Fruit fly (Drosophila melanogaster) whole organism, embryonic: ENCODE results near the gene CG2321.

Experiments used
- CG12299 ChIP-seq: fragments of 200-800 bp; sonication (Bioruptor generic); optimal IDR thresholded peaks from 2 replicates; lab custom pipeline; 2018; ENCODE audit warnings: missing biosample characterization, mild to moderate bottlenecking, missing genetic modification characterization
- CG13624 ChIP-seq: fragments of 200-800 bp; sonication (Bioruptor generic); optimal IDR thresholded peaks from 2 replicates; lab custom pipeline; 2016; ENCODE audit warnings: missing biosample characterization, missing genetic modification characterization
- CG15011 ChIP-seq: fragments of 200-800 bp; sonication (Bioruptor generic); optimal IDR thresholded peaks from 3 replicates; lab custom pipeline; 2018; ENCODE audit warnings: missing biosample characterization, mild to moderate bottlenecking, missing genetic modification characterization
- ab ChIP-seq: fragments of 200-800 bp; sonication (Bioruptor generic); optimal IDR thresholded peaks from 2 replicates; lab custom pipeline; 2016; ENCODE audit warnings: missing biosample characterization, missing genetic modification characterization
- disco-r ChIP-seq: fragments of 200-800 bp; sonication (Bioruptor generic); optimal IDR thresholded peaks from 2 replicates; lab custom pipeline; 2016; ENCODE audit warnings: missing biosample characterization, missing genetic modification characterization
- dm ChIP-seq: fragments of 200-800 bp; sonication (Bioruptor generic); optimal IDR thresholded peaks from 3 replicates; lab custom pipeline; 2016; ENCODE audit warnings: missing biosample characterization, missing genetic modification characterization
- hb ChIP-seq: fragments of 200-800 bp; sonication (Bioruptor generic); IDR thresholded peaks from 3 replicates; pipeline ENCODE4 v1.3.6; 2022; ENCODE audit warnings: missing biosample characterization, missing genetic modification characterization; ENCODE audit not compliant: partially characterized antibody
- ind ChIP-seq: fragments of 200-800 bp; sonication (Bioruptor generic); optimal IDR thresholded peaks from 3 replicates; lab custom pipeline; 2016; ENCODE audit warnings: missing biosample characterization, missing genetic modification characterization
- lmd ChIP-seq: fragments of 200-800 bp; sonication (Bioruptor generic); IDR thresholded peaks from 2 replicates; pipeline ENCODE4 v1.3.6; 2022; ENCODE audit warnings: missing biosample characterization, missing genetic modification characterization
- psq ChIP-seq: fragments of 200-800 bp; sonication (Bioruptor generic); optimal IDR thresholded peaks from 2 replicates; lab custom pipeline; 2017; ENCODE audit warnings: missing biosample characterization, missing genetic modification characterization
- pzg ChIP-seq: fragments of 200-800 bp; sonication (Bioruptor generic); optimal IDR thresholded peaks from 3 replicates; lab custom pipeline; 2018; ENCODE audit warnings: missing biosample characterization, mild to moderate bottlenecking, missing genetic modification characterization, moderate library complexity
- trh ChIP-seq: fragments of 200-800 bp; sonication (Bioruptor generic); optimal IDR thresholded peaks from 2 replicates; lab custom pipeline; 2016; ENCODE audit warnings: missing biosample characterization, missing genetic modification characterization
- zf30C ChIP-seq: fragments of 200-800 bp; sonication (Bioruptor generic); optimal IDR thresholded peaks from 3 replicates; lab custom pipeline; 2018; ENCODE audit warnings: missing biosample characterization, mild to moderate bottlenecking, missing genetic modification characterization

DNA sequence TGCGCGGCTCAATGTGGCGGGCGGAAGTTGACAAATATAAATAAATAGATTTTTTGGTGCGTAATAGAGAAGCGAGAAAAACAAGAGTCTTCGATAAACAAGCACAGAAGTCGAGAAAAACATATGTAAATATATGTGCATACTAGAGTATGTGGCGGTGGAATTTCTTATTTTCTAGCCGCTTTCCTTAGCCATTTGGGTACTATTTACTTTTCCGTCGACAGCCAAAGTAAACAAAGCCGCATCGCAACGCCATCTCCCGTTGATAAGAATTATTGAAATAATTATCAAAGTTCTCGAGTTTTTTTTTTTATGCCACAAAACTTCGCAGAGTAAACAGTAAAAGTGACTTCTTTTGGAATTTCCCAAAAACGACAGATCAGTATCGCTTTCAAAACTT is 9.1 kb downstream of the CG2321 start:
- no peak for TF ChIP-seq CG13624 (GFP tag; lab: Kevin White, UChicago)
- no peak for TF ChIP-seq pzg (GFP tag; lab: Kevin White, UChicago)
- TF ChIP-seq ind (GFP tag; lab: Kevin White, UChicago): no peak
- TF ChIP-seq CG15011 (GFP tag; lab: Kevin White, UChicago): no peak
- TF ChIP-seq hb (GFP tag; lab: Robert Waterston, UW): no peak
- no peak for TF ChIP-seq zf30C (GFP tag; lab: Kevin White, UChicago)
- no peak for TF ChIP-seq ab
- no peak for TF ChIP-seq psq (GFP tag; lab: Kevin White, UChicago)
- TF ChIP-seq trh (GFP tag; lab: Kevin White, UChicago): no peak
- no peak for TF ChIP-seq dm (GFP tag; lab: Kevin White, UChicago)
- no peak for TF ChIP-seq disco-r
- peak; percentile 40 for TF ChIP-seq CG12299 (tag; lab: Kevin White, UChicago)
- no peak for TF ChIP-seq lmd (GFP tag; lab: Robert Waterston, UW)
